Fruit fly (Drosophila melanogaster): ENCODE results near the gene CG16756.

- TF ChIP-seq psq (optimal IDR thresholded peaks at IDR 0.05) (no peak), EcR (GFP tag; optimal IDR thresholded peaks at IDR 0.05) (no peak), CG8478 (optimal IDR thresholded peaks at IDR 0.05) (no peak)
These were observed 5.5 kb downstream of the CG16756 start for dm6 chrX:5432635-5433482.

Measured in whole organism.